Worm (Caenorhabditis elegans) whole organism, young adult: ENCODE measurements around the gene Y105C5B.8.
A peak's percentile ranks its signal among the peaks of the same experiment; 100 is the strongest.

Source experiments
- B0035.1 ChIP-seq: sonication (generic microtip); optimal IDR thresholded peaks from 2 replicates; lab custom pipeline; 2016; ENCODE audit warnings: missing genetic modification characterization, mild to moderate bottlenecking, missing compliant biosample characterization, missing genotype, missing genetic modification reagents
- F22D6.2 ChIP-seq: sonication (generic microtip); optimal IDR thresholded peaks from 2 replicates; lab custom pipeline; 2016; ENCODE audit warnings: mild to moderate bottlenecking, missing genetic modification characterization, missing compliant biosample characterization
- F23B12.7 ChIP-seq: sonication (generic microtip); optimal IDR thresholded peaks from 2 replicates; lab custom pipeline; 2017; ENCODE audit warnings: missing genetic modification characterization, mild to moderate bottlenecking, missing compliant biosample characterization, antibody characterized with exemption, moderate library complexity; ENCODE audit not compliant: insufficient read depth
- F49E8.2 ChIP-seq: sonication (generic microtip); optimal IDR thresholded peaks from 3 replicates; lab custom pipeline; 2017; ENCODE audit warnings: missing genetic modification characterization, mild to moderate bottlenecking, missing compliant biosample characterization, antibody characterized with exemption, moderate library complexity; ENCODE audit not compliant: insufficient read depth
- F52B5.7 ChIP-seq: sonication (generic microtip); optimal IDR thresholded peaks from 2 replicates; lab custom pipeline; 2016; ENCODE audit warnings: mild to moderate bottlenecking, missing genetic modification characterization, missing compliant biosample characterization
- F55B11.4 ChIP-seq: sonication (generic microtip); optimal IDR thresholded peaks from 2 replicates; lab custom pipeline; 2016; ENCODE audit warnings: missing compliant biosample characterization, missing genetic modification characterization, borderline replicate concordance; ENCODE audit not compliant: insufficient read depth
- F57C9.4 ChIP-seq: sonication (generic microtip); optimal IDR thresholded peaks from 2 replicates; lab custom pipeline; 2017; ENCODE audit warnings: mild to moderate bottlenecking, missing genetic modification characterization, missing compliant biosample characterization
- T07F8.4 ChIP-seq: sonication (generic microtip); optimal IDR thresholded peaks from 2 replicates; lab custom pipeline; 2016; ENCODE audit warnings: mild to moderate bottlenecking, missing genetic modification characterization, moderate library complexity, missing compliant biosample characterization
- Y95B8A.8 ChIP-seq: fragments of 200-800 bp; sonication (Bioruptor generic); IDR thresholded peaks from 2 replicates; pipeline ENCODE4 v1.3.6; 2022; ENCODE audit warnings: missing genetic modification reagents, missing genetic modification characterization, missing compliant biosample characterization
- athp-1 ChIP-seq: sonication (generic microtip); optimal IDR thresholded peaks from 2 replicates; lab custom pipeline; 2017; ENCODE audit warnings: mild to moderate bottlenecking, missing genetic modification characterization, missing compliant biosample characterization
- attf-3 ChIP-seq: fragments of 200-800 bp; sonication (Bioruptor generic); conservative IDR thresholded peaks from 2 replicates; pipeline ENCODE4 v1.3.6; 2022; ENCODE audit warnings: missing genetic modification reagents, missing genetic modification characterization, missing compliant biosample characterization
- attf-6 ChIP-seq: fragments of 200-800 bp; sonication (Bioruptor generic); IDR thresholded peaks from 2 replicates; pipeline ENCODE4 v1.3.6; 2022; ENCODE audit warnings: missing genetic modification reagents, missing genetic modification characterization, missing compliant biosample characterization
- ccch-3 ChIP-seq: fragments of 200-800 bp; sonication (Bioruptor generic); optimal IDR thresholded peaks from 2 replicates; lab custom pipeline; 2018; ENCODE audit warnings: mild to moderate bottlenecking, missing genetic modification characterization, missing compliant biosample characterization
- ceh-91 ChIP-seq: fragments of 200-800 bp; sonication (Bioruptor generic); IDR thresholded peaks from 2 replicates; pipeline ENCODE4 v1.3.6; 2022; ENCODE audit warnings: missing genetic modification reagents, missing genetic modification characterization, missing compliant biosample characterization
- chd-7 ChIP-seq: sonication (generic microtip); optimal IDR thresholded peaks from 2 replicates; lab custom pipeline; 2016; ENCODE audit warnings: mild to moderate bottlenecking, missing genetic modification characterization, moderate library complexity, missing compliant biosample characterization
- dpff-1 ChIP-seq: sonication (generic microtip); optimal IDR thresholded peaks from 2 replicates; lab custom pipeline; 2017; ENCODE audit warnings: mild to moderate bottlenecking, missing genetic modification characterization, missing compliant biosample characterization
- efl-1 ChIP-seq: fragments of 150-350 bp; optimal IDR thresholded peaks from 2 replicates; lab custom pipeline; 2014; ENCODE audit warnings: missing biosample characterization, missing genetic modification reagents, missing genetic modification characterization
- egl-18 ChIP-seq: fragments of 200-800 bp; sonication (Bioruptor generic); IDR thresholded peaks from 2 replicates; pipeline ENCODE4 v1.3.6; 2022; ENCODE audit warnings: missing genetic modification reagents, missing genetic modification characterization, missing compliant biosample characterization
- egrh-3 ChIP-seq: fragments of 200-800 bp; sonication (Bioruptor generic); IDR thresholded peaks from 2 replicates; pipeline ENCODE4 v1.3.6; 2022; ENCODE audit warnings: missing genetic modification reagents, missing genetic modification characterization, missing compliant biosample characterization
- fkh-3 ChIP-seq: sonication (generic microtip); optimal IDR thresholded peaks from 2 replicates; lab custom pipeline; 2016; ENCODE audit warnings: mild to moderate bottlenecking, missing genetic modification characterization, missing compliant biosample characterization
- gei-17 ChIP-seq: fragments of 200-800 bp; sonication (Bioruptor generic); optimal IDR thresholded peaks from 2 replicates; lab custom pipeline; 2018; ENCODE audit warnings: mild to moderate bottlenecking, missing genetic modification characterization, missing compliant biosample characterization
- hlh-26 ChIP-seq: fragments of 200-800 bp; sonication (Bioruptor generic); conservative IDR thresholded peaks from 2 replicates; pipeline ENCODE4 v1.3.6; 2022; ENCODE audit warnings: missing genetic modification reagents, missing genetic modification characterization, missing compliant biosample characterization
- hmg-20 ChIP-seq: fragments of 200-800 bp; sonication (Bioruptor generic); IDR thresholded peaks from 2 replicates; pipeline ENCODE4 v1.3.6; 2022; ENCODE audit warnings: missing genetic modification reagents, missing genetic modification characterization, missing compliant biosample characterization
- lin-26 ChIP-seq: fragments of 200-800 bp; sonication (Bioruptor generic); IDR thresholded peaks from 2 replicates; pipeline ENCODE4 v1.3.6; 2022; ENCODE audit warnings: missing genetic modification reagents, missing genetic modification characterization, missing compliant biosample characterization
- lin-40 ChIP-seq: sonication (generic microtip); optimal IDR thresholded peaks from 2 replicates; lab custom pipeline; 2016; ENCODE audit warnings: missing genetic modification characterization, mild to moderate bottlenecking, missing compliant biosample characterization, missing genotype, missing genetic modification reagents
- lin-54 ChIP-seq: fragments of 200-800 bp; sonication (Bioruptor generic); optimal IDR thresholded peaks from 2 replicates; lab custom pipeline; 2018; ENCODE audit warnings: mild to moderate bottlenecking, missing genetic modification characterization, missing compliant biosample characterization
- madf-3 ChIP-seq: fragments of 200-800 bp; sonication (Bioruptor generic); IDR thresholded peaks from 2 replicates; pipeline ENCODE4 v1.3.6; 2022; ENCODE audit warnings: missing genetic modification reagents, missing genetic modification characterization, missing compliant biosample characterization
- nfya-1 ChIP-seq: sonication (generic microtip); optimal IDR thresholded peaks from 2 replicates; lab custom pipeline; 2017; ENCODE audit warnings: antibody characterized with exemption, missing compliant biosample characterization, missing genetic modification characterization, borderline replicate concordance; ENCODE audit not compliant: insufficient read depth
- nhr-90 ChIP-seq: sonication (generic microtip); optimal IDR thresholded peaks from 2 replicates; lab custom pipeline; 2016; ENCODE audit warnings: missing genotype, mild to moderate bottlenecking, missing genetic modification characterization, missing compliant biosample characterization
- pbrm-1 ChIP-seq: fragments of 200-800 bp; sonication (Bioruptor generic); IDR thresholded peaks from 2 replicates; pipeline ENCODE4 v1.3.6; 2022; ENCODE audit warnings: missing genetic modification reagents, missing genetic modification characterization, missing compliant biosample characterization
- rcor-1 ChIP-seq: fragments of 200-800 bp; sonication (Bioruptor generic); IDR thresholded peaks from 2 replicates; pipeline ENCODE4 v1.3.6; 2022; ENCODE audit warnings: missing genetic modification reagents, missing genetic modification characterization, missing compliant biosample characterization
- rec-8 ChIP-seq, 2 experiments: sonication (generic microtip); optimal IDR thresholded peaks; 2 replicates each; lab custom pipeline; 2016; ENCODE audit warnings: mild to moderate bottlenecking in 2 of 2, missing genetic modification characterization in 2 of 2, missing genetic modification reagents in 2 of 2, missing genotype in 2 of 2, missing biosample characterization in 1 of 2, missing compliant biosample characterization in 1 of 2, moderate library complexity in 1 of 2
- rpc-1 ChIP-seq, 2 experiments: fragments of 150-350 bp in 1 of 2; sonication (generic microtip) in 1 of 2; optimal IDR thresholded peaks; 2 replicates each; lab custom pipeline; 2014 to 2018; ENCODE audit warnings: missing biosample characterization in 1 of 2, missing genetic modification characterization in 1 of 2, missing genetic modification reagents in 1 of 2, missing genotype in 1 of 2
- snpc-1.3 ChIP-seq: sonication (generic microtip); optimal IDR thresholded peaks from 2 replicates; lab custom pipeline; 2017; ENCODE audit warnings: missing genetic modification characterization, mild to moderate bottlenecking, missing compliant biosample characterization, antibody characterized with exemption, moderate library complexity, missing genotype, missing genetic modification reagents; ENCODE audit not compliant: insufficient read depth
- snpc-4 ChIP-seq, 5 experiments: fragments of 150-350 bp in 1 of 5; sonication (generic microtip) in 4 of 5; optimal IDR thresholded peaks; 2 replicates each; lab custom pipeline; 2014 to 2018; ENCODE audit warnings: missing genetic modification characterization in 5 of 5, missing biosample characterization in 3 of 5, antibody characterized with exemption in 2 of 5, mild to moderate bottlenecking in 2 of 5, missing compliant biosample characterization in 2 of 5, missing genotype in 2 of 5, moderate library complexity in 2 of 5, missing genetic modification reagents in 1 of 5
- tbp1 ChIP-seq: fragments of 200-800 bp; sonication (Bioruptor generic); optimal IDR thresholded peaks from 2 replicates; lab custom pipeline; 2018; ENCODE audit warnings: mild to moderate bottlenecking, missing genetic modification characterization, missing compliant biosample characterization
- xnd-1 ChIP-seq: sonication (generic microtip); optimal IDR thresholded peaks from 2 replicates; lab custom pipeline; 2016; ENCODE audit warnings: missing genotype, missing genetic modification reagents, missing genetic modification characterization, missing compliant biosample characterization
- ztf-22 ChIP-seq: fragments of 200-800 bp; sonication (Bioruptor generic); optimal IDR thresholded peaks from 2 replicates; lab custom pipeline; 2018; ENCODE audit warnings: mild to moderate bottlenecking, missing genetic modification characterization, moderate library complexity, missing compliant biosample characterization
- ztf-28 ChIP-seq: fragments of 200-800 bp; sonication (Bioruptor generic); IDR thresholded peaks from 2 replicates; pipeline ENCODE4 v1.3.6; 2022; ENCODE audit warnings: missing genetic modification reagents, missing genetic modification characterization, missing compliant biosample characterization

Gene Y105C5B.8

ce11 chrIV:15915061-15915460 lies 11.6 kb downstream of the Y105C5B.8 start:
- TF ChIP-seq lin-54 (GFP tag; lab: Kevin White, UChicago) (no peak), snpc-4 (GFP tag; optimal IDR thresholded peaks at IDR 0.05; lab: Kevin White, UChicago) (no peak), snpc-4 (tag; optimal IDR thresholded peaks at IDR 0.05; lab: Kevin White, UChicago) (peak in 2 of 4 experiments; percentile 73 to 85)

ce11 chrIV:15908251-15908650 lies 18.4 kb downstream of the Y105C5B.8 start:
- TF ChIP-seq fkh-3 (tag; lab: Kevin White, UChicago) (no peak), madf-3 (GFP tag; lab: Robert Waterston, UW) (no peak), xnd-1 (tag; lab: Kevin White, UChicago) (no peak), F52B5.7 (tag; lab: Kevin White, UChicago) (no peak), hlh-26 (no peak), rcor-1 (GFP tag; lab: Robert Waterston, UW) (no peak), chd-7 (tag; lab: Kevin White, UChicago) (no peak), F49E8.2 (no peak), nfya-1 (no peak), Y95B8A.8 (GFP tag; lab: Robert Waterston, UW) (no peak), rec-8 (tag; optimal IDR thresholded peaks at IDR 0.05; lab: Kevin White, UChicago) (no peak), F23B12.7 (no peak), snpc-1.3 (tag; lab: Kevin White, UChicago) (no peak), attf-6 (no peak), rpc-1 (optimal IDR thresholded peaks at IDR 0.05; lab: Kevin White, UChicago) (no peak), rpc-1 (tag; optimal IDR thresholded peaks at IDR 0.05; lab: Kevin White, UChicago) (no peak)

- TF ChIP-seq B0035.1 (tag; lab: Kevin White, UChicago) (no peak), fkh-3 (tag; lab: Kevin White, UChicago) (no peak), ceh-91 (GFP tag; lab: Robert Waterston, UW) (no peak), snpc-4 (GFP tag; optimal IDR thresholded peaks at IDR 0.05; lab: Kevin White, UChicago) (no peak), snpc-4 (tag; optimal IDR thresholded peaks at IDR 0.05; lab: Kevin White, UChicago) (peak in 2 of 4 experiments; percentile 19 to 47)
Measured at ce11 chrIV:15906059-15906632, 20.5 kb downstream of the Y105C5B.8 start, which contains the start of gene srv-15. Gene srv-15 (plus strand): TSS chrIV:15906582.

ce11 chrIV:15901123-15901522 lies 25.5 kb downstream of the Y105C5B.8 start, which contains the start of gene Y105C5B.5:
Gene Y105C5B.5 (minus strand): TSS chrIV:15901225.
- no peak for TF ChIP-seq T07F8.4 (tag; lab: Kevin White, UChicago)
- no peak for TF ChIP-seq snpc-4 (GFP tag; optimal IDR thresholded peaks at IDR 0.05; lab: Kevin White, UChicago)
- peak in 2 of 4 experiments; percentile 1 to 2 for TF ChIP-seq snpc-4 (tag; optimal IDR thresholded peaks at IDR 0.05; lab: Kevin White, UChicago)
- TF ChIP-seq tbp1 (GFP tag; lab: Kevin White, UChicago) = peak; percentile 12
- TF ChIP-seq ztf-22 (GFP tag; lab: Kevin White, UChicago) = no peak
- peak; percentile 46 for TF ChIP-seq lin-40
- TF ChIP-seq ccch-3 (GFP tag; lab: Kevin White, UChicago) = no peak
- no peak for TF ChIP-seq gei-17
- no peak for TF ChIP-seq pbrm-1 (GFP tag; lab: Robert Waterston, UW)

- no peak for TF ChIP-seq attf-3 (GFP tag; lab: Robert Waterston, UW)
- no peak for TF ChIP-seq F22D6.2
- no peak for TF ChIP-seq egrh-3
- peak; percentile 39 for TF ChIP-seq dpff-1
- TF ChIP-seq hmg-20 (GFP tag; lab: Robert Waterston, UW) = no peak
- TF ChIP-seq athp-1 (tag; lab: Kevin White, UChicago) = no peak
- TF ChIP-seq ztf-28 (GFP tag; lab: Robert Waterston, UW) = no peak
- TF ChIP-seq efl-1 (GFP tag; lab: Kevin White, UChicago) = no peak
- TF ChIP-seq pbrm-1 (GFP tag; lab: Robert Waterston, UW) = 0 out of 2 replicates have a peak, but pooled peaks have one; percentile 46
- TF ChIP-seq nhr-90 = no peak
- peak; percentile 19 for TF ChIP-seq F57C9.4 (tag; lab: Kevin White, UChicago)
- no peak for TF ChIP-seq egl-18
- TF ChIP-seq F55B11.4 (tag; lab: Kevin White, UChicago) = no peak
- 0 out of 2 replicates have a peak, but pooled peaks have one; percentile 17 for TF ChIP-seq lin-26
Measured at ce11 chrIV:15900158-15900557, 26.5 kb downstream of the Y105C5B.8 start.
